Fruit fly (Drosophila melanogaster): ENCODE data around the gene cact.

dm6 chr2L:16267159-16268065 is 58.6 kb downstream of the cact start:
- TF ChIP-seq cnc (optimal IDR thresholded peaks at IDR 0.05) = no peak
- TF ChIP-seq kay (GFP tag; ENCODE audit: borderline replicate concordance) = no peak
- no peak for TF ChIP-seq CG14711 (tag; optimal IDR thresholded peaks at IDR 0.05)
- no peak for TF ChIP-seq CG1620 (GFP tag; optimal IDR thresholded peaks at IDR 0.05)
- TF ChIP-seq Hr96 (GFP tag; optimal IDR thresholded peaks at IDR 0.05) = no peak
- TF ChIP-seq CG12768 (GFP tag; optimal IDR thresholded peaks at IDR 0.05) = no peak
- no peak for TF ChIP-seq Crg-1 (GFP tag; optimal IDR thresholded peaks at IDR 0.05)
- TF ChIP-seq toe (GFP tag; optimal IDR thresholded peaks at IDR 0.05) = no peak
- TF ChIP-seq CG33017 (tag; optimal IDR thresholded peaks at IDR 0.05) = no peak
- no peak for TF ChIP-seq Mnt (GFP tag; optimal IDR thresholded peaks at IDR 0.05)
- TF ChIP-seq Clk (GFP tag; optimal IDR thresholded peaks at IDR 0.05) = no peak
